Worm (Caenorhabditis elegans) whole organism, young adult: ENCODE measurements around the gene C50F7.3.

ENCODE experiments used
- C06A6.2 ChIP-seq: fragments of 200-800 bp; sonication (Bioruptor generic); conservative IDR thresholded peaks from 2 replicates; pipeline ENCODE4 v1.3.6; 2022; ENCODE audit warnings: missing genetic modification characterization, missing compliant biosample characterization
- akir-1 ChIP-seq: fragments of 200-800 bp; sonication (Bioruptor generic); optimal IDR thresholded peaks from 2 replicates; lab custom pipeline; 2018; ENCODE audit warnings: mild to moderate bottlenecking, missing genetic modification characterization, moderate library complexity, missing compliant biosample characterization
- ceh-40 ChIP-seq: fragments of 200-800 bp; sonication (Bioruptor generic); IDR thresholded peaks from 2 replicates; pipeline ENCODE4 v1.3.6; 2022; ENCODE audit warnings: missing genetic modification characterization, missing compliant biosample characterization
- efl-1 ChIP-seq: fragments of 150-350 bp; optimal IDR thresholded peaks from 2 replicates; lab custom pipeline; 2014; ENCODE audit warnings: missing biosample characterization, missing genetic modification reagents, missing genetic modification characterization
- lin-26 ChIP-seq: fragments of 200-800 bp; sonication (Bioruptor generic); IDR thresholded peaks from 2 replicates; pipeline ENCODE4 v1.3.6; 2022; ENCODE audit warnings: missing genetic modification reagents, missing genetic modification characterization, missing compliant biosample characterization
- rcor-1 ChIP-seq: fragments of 200-800 bp; sonication (Bioruptor generic); IDR thresholded peaks from 2 replicates; pipeline ENCODE4 v1.3.6; 2022; ENCODE audit warnings: missing genetic modification reagents, missing genetic modification characterization, missing compliant biosample characterization
- tlf-1 ChIP-seq: fragments of 200-800 bp; sonication (Bioruptor generic); optimal IDR thresholded peaks from 2 replicates; lab custom pipeline; 2018; ENCODE audit warnings: mild to moderate bottlenecking, missing genetic modification characterization, missing compliant biosample characterization
- zfh-2 ChIP-seq: fragments of 200-800 bp; sonication (Bioruptor generic); conservative IDR thresholded peaks from 2 replicates; pipeline ENCODE4 v1.3.6; 2022; ENCODE audit warnings: missing genetic modification reagents, missing genetic modification characterization, missing compliant biosample characterization

DNA sequence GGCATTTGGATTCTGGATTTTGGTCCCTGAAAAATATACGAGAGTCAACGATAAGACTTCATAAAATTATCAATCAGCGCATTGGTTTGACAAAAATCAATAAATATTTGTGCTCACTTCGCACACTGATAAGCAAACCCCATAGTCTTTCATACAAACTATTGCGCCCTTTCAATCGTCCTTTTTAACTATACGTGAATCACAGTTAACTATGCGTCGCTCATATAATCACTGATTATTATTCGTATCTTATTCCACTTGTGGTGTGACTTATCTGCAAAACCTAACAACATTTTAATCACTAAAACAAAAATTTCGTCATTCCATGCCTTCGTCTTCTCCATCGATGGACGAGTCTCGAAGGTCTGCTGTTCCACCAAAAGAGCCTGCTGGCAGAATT lies 21.3 kb upstream of the C50F7.3 start, which contains the start of gene nhr-8:
- TF ChIP-seq zfh-2 (GFP tag; lab: Robert Waterston, UW) (no peak), tlf-1 (no peak), C06A6.2 (GFP tag; lab: Robert Waterston, UW) (no peak), akir-1 (GFP tag; lab: Kevin White, UChicago) (no peak), efl-1 (GFP tag; lab: Kevin White, UChicago) (no peak), ceh-40 (GFP tag; lab: Robert Waterston, UW) (no peak), rcor-1 (GFP tag; lab: Robert Waterston, UW) (no peak), lin-26 (GFP tag; lab: Robert Waterston, UW) (no peak)
